Worm (Caenorhabditis elegans) whole organism, L4/young adult: ENCODE data around the gene T16G1.4.

Experiments used
- W03F9.2 ChIP-seq: fragments of 150-350 bp; optimal IDR thresholded peaks from 2 replicates; lab custom pipeline; 2014; ENCODE audit warnings: missing biosample characterization, missing genetic modification characterization
- him-1 ChIP-seq: sonication (generic microtip); optimal IDR thresholded peaks from 2 replicates; lab custom pipeline; 2016; ENCODE audit warnings: missing genotype, missing genetic modification reagents, missing genetic modification characterization, missing compliant biosample characterization

- TF ChIP-seq him-1 (tag; lab: Kevin White, UChicago) (no peak), W03F9.2 (tag; lab: Kevin White, UChicago) (no peak)
Measured at ce11 chrV:12953702-12954101, 12.1 kb upstream of the T16G1.4 start, which contains the start of gene eif-3.K.
